Fruit fly (Drosophila melanogaster) S2 (cell line): ENCODE data around the gene Hsc70-3.

Experiments used
- CG8478 ChIP-seq: fragments of >200 bp; optimal IDR thresholded peaks from 2 replicates; lab custom pipeline; 2018
- CTCF ChIP-seq, 2 experiments: fragments of >200 bp; optimal IDR thresholded peaks; 2 replicates each; lab custom pipeline; 2018

dm6 chrX:11849267-11849666 lies 42.4 kb upstream of the Hsc70-3 start:
- TF ChIP-seq CTCF (optimal IDR thresholded peaks at IDR 0.05; lab: Kevin White, UChicago) (no peak), CG8478 (lab: Kevin White, UChicago) (no peak)
